Worm (Caenorhabditis elegans): ENCODE results near the gene F48F7.3.

F48F7.3 gene

DNA sequence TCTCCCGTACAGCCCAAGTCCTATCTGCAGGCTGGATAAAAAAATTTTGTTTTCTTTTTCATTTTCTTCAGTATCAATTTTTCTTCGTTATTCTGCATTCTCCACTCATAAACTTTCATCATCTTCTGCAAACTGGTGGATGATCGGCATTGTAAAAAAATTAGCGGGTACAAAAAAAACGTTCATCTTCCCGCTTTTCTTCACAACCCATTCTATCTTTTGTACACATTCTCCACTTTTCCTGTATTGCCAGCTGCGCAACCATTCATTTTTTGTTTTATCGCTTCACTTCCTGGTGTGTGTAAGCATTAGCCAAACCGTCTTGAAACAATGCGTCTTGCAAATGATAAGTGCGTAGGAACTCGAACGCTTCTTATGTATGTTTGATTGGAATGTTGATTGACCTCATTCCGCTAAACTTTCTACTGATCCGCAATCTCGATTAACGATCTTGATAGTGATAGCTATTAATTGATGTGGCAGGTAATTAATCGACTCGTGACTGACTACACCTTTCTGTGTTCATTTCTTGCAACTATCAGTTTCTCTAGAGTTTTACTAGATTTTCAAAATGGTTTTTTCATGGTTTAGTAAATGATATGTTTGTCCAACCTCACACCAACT, 11.3 kb downstream of the F48F7.3 start:
- TF ChIP-seq pqm-1 (tag; optimal IDR thresholded peaks at IDR 0.05): peak; percentile 16
- TF ChIP-seq zag-1 (tag; optimal IDR thresholded peaks at IDR 0.05): no peak
- TF ChIP-seq aly-2 (tag; optimal IDR thresholded peaks at IDR 0.05): no peak
- peak; percentile 74 for TF ChIP-seq nhr-43 (tag; optimal IDR thresholded peaks at IDR 0.05; ENCODE audit: poor library complexity, severe bottlenecking)
- no peak for TF ChIP-seq snpc-4 (tag; optimal IDR thresholded peaks at IDR 0.05)
- TF ChIP-seq egl-27 (tag; optimal IDR thresholded peaks at IDR 0.05): no peak
- peak; percentile 4 for TF ChIP-seq egl-5 (tag; optimal IDR thresholded peaks at IDR 0.05)
- TF ChIP-seq ceh-82 (tag; optimal IDR thresholded peaks at IDR 0.05): no peak
- no peak for TF ChIP-seq hmg-11 (tag; optimal IDR thresholded peaks at IDR 0.05)
- no peak for TF ChIP-seq unc-39 (tag; optimal IDR thresholded peaks at IDR 0.05)
- no peak for TF ChIP-seq skn-1 (tag; optimal IDR thresholded peaks at IDR 0.05)
- TF ChIP-seq lsy-12 (tag; optimal IDR thresholded peaks at IDR 0.05): no peak
- no peak for TF ChIP-seq mml-1 (tag; optimal IDR thresholded peaks at IDR 0.05)
- TF ChIP-seq nhr-67 (tag; optimal IDR thresholded peaks at IDR 0.05): no peak
- TF ChIP-seq sea-2 (GFP tag; optimal IDR thresholded peaks at IDR 0.05): no peak
- no peak for TF ChIP-seq fkh-2 (tag; optimal IDR thresholded peaks at IDR 0.05)
- no peak for TF ChIP-seq nhr-11 (tag; optimal IDR thresholded peaks at IDR 0.05)
- peak; percentile 44 for TF ChIP-seq jun-1 (tag; optimal IDR thresholded peaks at IDR 0.05)
- TF ChIP-seq elt-2 (tag; optimal IDR thresholded peaks at IDR 0.05): peak; percentile 57
- TF ChIP-seq ama-1 (optimal IDR thresholded peaks at IDR 0.05): no peak
- no peak for TF ChIP-seq ztf-11 (tag; optimal IDR thresholded peaks at IDR 0.05)
- TF ChIP-seq mdl-1 (tag; optimal IDR thresholded peaks at IDR 0.05): no peak
- no peak for TF ChIP-seq lin-15B (tag; optimal IDR thresholded peaks at IDR 0.05)
- no peak for TF ChIP-seq nfya-1 (tag; optimal IDR thresholded peaks at IDR 0.05; ENCODE audit: insufficient read depth)
- no peak for TF ChIP-seq daf-12 (tag; optimal IDR thresholded peaks at IDR 0.05)
- TF ChIP-seq lin-39 (tag; optimal IDR thresholded peaks at IDR 0.05): no peak
- TF ChIP-seq elt-3 (tag; optimal IDR thresholded peaks at IDR 0.05): peak; percentile 27 to 53 (median 29)
- no peak for TF ChIP-seq nhr-76 (tag; optimal IDR thresholded peaks at IDR 0.05)
- no peak for TF ChIP-seq ceh-9 (tag; optimal IDR thresholded peaks at IDR 0.05)
- no peak for TF ChIP-seq ztf-4 (tag; optimal IDR thresholded peaks at IDR 0.05)
- TF ChIP-seq fos-1 (tag; optimal IDR thresholded peaks at IDR 0.05): no peak
- TF ChIP-seq tbx-2 (tag; optimal IDR thresholded peaks at IDR 0.05): no peak
- no peak for TF ChIP-seq nhr-28 (tag; optimal IDR thresholded peaks at IDR 0.05)
- no peak for TF ChIP-seq nhr-77 (tag; optimal IDR thresholded peaks at IDR 0.05)
- TF ChIP-seq nhr-23 (tag; optimal IDR thresholded peaks at IDR 0.05): peak; percentile 82
- peak; percentile 73 for TF ChIP-seq unc-62 (GFP tag; optimal IDR thresholded peaks at IDR 0.05)
- no peak for TF ChIP-seq nhr-12 (tag; optimal IDR thresholded peaks at IDR 0.05)
- peak; percentile 75 for TF ChIP-seq nhr-25 (tag; optimal IDR thresholded peaks at IDR 0.05)
- TF ChIP-seq nhr-237 (tag; optimal IDR thresholded peaks at IDR 0.05): no peak
- TF ChIP-seq pha-4 (tag; optimal IDR thresholded peaks at IDR 0.05): no peak
- TF ChIP-seq ceh-28 (tag; optimal IDR thresholded peaks at IDR 0.05): no peak
- TF ChIP-seq ZK546.5 (tag; optimal IDR thresholded peaks at IDR 0.05): no peak
- no peak for TF ChIP-seq R02D3.7 (tag; optimal IDR thresholded peaks at IDR 0.05)
- TF ChIP-seq elt-1 (tag; optimal IDR thresholded peaks at IDR 0.05): peak; percentile 90
- TF ChIP-seq eor-1 (tag; optimal IDR thresholded peaks at IDR 0.05): no peak
- TF ChIP-seq ceh-16 (tag; optimal IDR thresholded peaks at IDR 0.05): no peak
- no peak for TF ChIP-seq fkh-10 (GFP tag; optimal IDR thresholded peaks at IDR 0.05)
